Worm (Caenorhabditis elegans) whole organism, late embryonic: ENCODE results near the gene mesp-1.

ENCODE experiments used
- K02D7.2 ChIP-seq: sonication (generic microtip); optimal IDR thresholded peaks from 2 replicates; lab custom pipeline; 2017; ENCODE audit warnings: mild to moderate bottlenecking, missing genetic modification characterization, missing compliant biosample characterization
- Y22D7AL.16 ChIP-seq: sonication (generic microtip); optimal IDR thresholded peaks from 2 replicates; lab custom pipeline; 2016; ENCODE audit warnings: missing genetic modification characterization, missing compliant biosample characterization
- ahr-1 ChIP-seq: sonication (generic microtip); optimal IDR thresholded peaks from 2 replicates; lab custom pipeline; 2016; ENCODE audit warnings: missing genetic modification characterization, missing compliant biosample characterization
- ama-1 ChIP-seq: fragments of 150-350 bp; optimal IDR thresholded peaks from 2 replicates; lab custom pipeline; 2014
- ceh-19 ChIP-seq: fragments of 200-800 bp; sonication (Bioruptor generic); optimal IDR thresholded peaks from 2 replicates; lab custom pipeline; 2018; ENCODE audit warnings: mild to moderate bottlenecking, missing genetic modification characterization, missing compliant biosample characterization
- ceh-2 ChIP-seq: sonication (generic microtip); optimal IDR thresholded peaks from 2 replicates; lab custom pipeline; 2016; ENCODE audit warnings: missing genotype, missing genetic modification characterization, missing compliant biosample characterization
- ceh-22 ChIP-seq: sonication (generic microtip); optimal IDR thresholded peaks from 2 replicates; lab custom pipeline; 2017; ENCODE audit warnings: missing biosample characterization, missing genetic modification characterization
- ceh-24 ChIP-seq: sonication (generic microtip); optimal IDR thresholded peaks from 2 replicates; lab custom pipeline; 2016; ENCODE audit warnings: mild to moderate bottlenecking, missing genetic modification characterization, missing compliant biosample characterization
- ceh-31 ChIP-seq: sonication (generic microtip); optimal IDR thresholded peaks from 2 replicates; lab custom pipeline; 2016; ENCODE audit warnings: missing genetic modification characterization, missing compliant biosample characterization
- ceh-34 ChIP-seq: sonication (generic microtip); optimal IDR thresholded peaks from 2 replicates; lab custom pipeline; 2016; ENCODE audit warnings: mild to moderate bottlenecking, missing genetic modification characterization, missing compliant biosample characterization
- ceh-9 ChIP-seq: sonication (generic microtip); optimal IDR thresholded peaks from 2 replicates; lab custom pipeline; 2016; ENCODE audit warnings: mild to moderate bottlenecking, missing genetic modification characterization, inconsistent platforms, missing compliant biosample characterization
- dmd-4 ChIP-seq: sonication (generic microtip); optimal IDR thresholded peaks from 2 replicates; lab custom pipeline; 2016; ENCODE audit warnings: borderline replicate concordance, missing genetic modification characterization, missing compliant biosample characterization
- elt-2 ChIP-seq: sonication (generic microtip); optimal IDR thresholded peaks from 2 replicates; lab custom pipeline; 2016; ENCODE audit warnings: missing genetic modification reagents, missing genetic modification characterization, missing compliant biosample characterization
- fax-1 ChIP-seq: sonication (generic microtip); optimal IDR thresholded peaks from 2 replicates; lab custom pipeline; 2016; ENCODE audit warnings: missing genotype, missing genetic modification characterization, missing compliant biosample characterization
- fkh-6 ChIP-seq: sonication (generic microtip); optimal IDR thresholded peaks from 2 replicates; lab custom pipeline; 2016; ENCODE audit warnings: missing genetic modification characterization, missing compliant biosample characterization
- hlh-13 ChIP-seq: fragments of 200-800 bp; sonication (Bioruptor generic); optimal IDR thresholded peaks from 2 replicates; lab custom pipeline; 2018; ENCODE audit warnings: mild to moderate bottlenecking, missing genetic modification characterization, missing compliant biosample characterization
- hlh-15 ChIP-seq: sonication (generic microtip); optimal IDR thresholded peaks from 2 replicates; lab custom pipeline; 2016; ENCODE audit warnings: missing genetic modification characterization, missing compliant biosample characterization
- hlh-30 ChIP-seq: sonication (generic microtip); optimal IDR thresholded peaks from 2 replicates; lab custom pipeline; 2017; ENCODE audit warnings: antibody characterized with exemption, missing genetic modification characterization, missing compliant biosample characterization; ENCODE audit not compliant: insufficient read depth
- hlh-6 ChIP-seq: sonication (generic microtip); optimal IDR thresholded peaks from 2 replicates; lab custom pipeline; 2016; ENCODE audit warnings: missing genotype, missing genetic modification characterization, missing compliant biosample characterization
- hlh-8 ChIP-seq: sonication (generic microtip); optimal IDR thresholded peaks from 2 replicates; lab custom pipeline; 2016; ENCODE audit warnings: missing genotype, missing genetic modification characterization, missing compliant biosample characterization
- lim-6 ChIP-seq: sonication (generic microtip); optimal IDR thresholded peaks from 2 replicates; lab custom pipeline; 2016; ENCODE audit warnings: missing genetic modification characterization, missing compliant biosample characterization
- lin-11 ChIP-seq: fragments of 200-800 bp; sonication (Bioruptor generic); optimal IDR thresholded peaks from 2 replicates; lab custom pipeline; 2018; ENCODE audit warnings: mild to moderate bottlenecking, missing genetic modification characterization, missing compliant biosample characterization
- madf-2 ChIP-seq: sonication (generic microtip); optimal IDR thresholded peaks from 2 replicates; lab custom pipeline; 2017; ENCODE audit warnings: missing genetic modification characterization, missing compliant biosample characterization
- mec-3 ChIP-seq: sonication (generic microtip); optimal IDR thresholded peaks from 2 replicates; lab custom pipeline; 2016; ENCODE audit warnings: borderline replicate concordance, missing genetic modification characterization, missing compliant biosample characterization
- nfya-1 ChIP-seq: sonication (generic microtip); optimal IDR thresholded peaks from 2 replicates; lab custom pipeline; 2017; ENCODE audit warnings: missing genetic modification characterization, mild to moderate bottlenecking, missing compliant biosample characterization, antibody characterized with exemption, moderate library complexity
- nhr-11 ChIP-seq: fragments of 150-350 bp; optimal IDR thresholded peaks from 2 replicates; lab custom pipeline; 2014; ENCODE audit warnings: missing biosample characterization, missing genetic modification characterization
- nhr-232 ChIP-seq: sonication (generic microtip); optimal IDR thresholded peaks from 2 replicates; lab custom pipeline; 2016; ENCODE audit warnings: missing genetic modification characterization, missing compliant biosample characterization
- odd-2 ChIP-seq: sonication (generic microtip); optimal IDR thresholded peaks from 2 replicates; lab custom pipeline; 2017; ENCODE audit warnings: antibody characterized with exemption, mild to moderate bottlenecking, missing genetic modification characterization, missing compliant biosample characterization
- pax-1 ChIP-seq: fragments of 150-350 bp; optimal IDR thresholded peaks from 2 replicates; lab custom pipeline; 2014; ENCODE audit warnings: missing biosample characterization, missing genetic modification characterization
- pha-2 ChIP-seq: sonication (generic microtip); optimal IDR thresholded peaks from 2 replicates; lab custom pipeline; 2017; ENCODE audit warnings: mild to moderate bottlenecking, missing genetic modification characterization, missing compliant biosample characterization
- pha-4 ChIP-seq: fragments of 150-350 bp; optimal IDR thresholded peaks from 2 replicates; lab custom pipeline; 2018; ENCODE audit warnings: missing biosample characterization, missing genetic modification reagents, missing genetic modification characterization
- rnt-1 ChIP-seq: sonication (generic microtip); optimal IDR thresholded peaks from 2 replicates; lab custom pipeline; 2016; ENCODE audit warnings: missing genetic modification characterization, missing compliant biosample characterization
- sox-2 ChIP-seq: fragments of 200-800 bp; sonication (Bioruptor generic); IDR thresholded peaks from 2 replicates; pipeline ENCODE4 v1.3.6; 2022; ENCODE audit warnings: missing genetic modification reagents, missing genetic modification characterization, missing compliant biosample characterization
- syd-9 ChIP-seq: sonication (generic microtip); optimal IDR thresholded peaks from 2 replicates; lab custom pipeline; 2016; ENCODE audit warnings: mild to moderate bottlenecking, missing genetic modification characterization, moderate library complexity, missing compliant biosample characterization
- unc-3 ChIP-seq, 2 experiments: fragments of 200-800 bp in 1 of 2; sonication (Bioruptor generic) in 1 of 2; sonication (generic microtip) in 1 of 2; conservative IDR thresholded peaks in 1 of 2; optimal IDR thresholded peaks in 1 of 2; 2 replicates each; pipeline versions ENCODE4 v1.3.6 to Lab custom; 2016 to 2022; ENCODE audit warnings: missing compliant biosample characterization in 2 of 2, missing genetic modification characterization in 2 of 2, missing genetic modification reagents in 1 of 2
- unc-55 ChIP-seq: sonication (generic microtip); optimal IDR thresholded peaks from 2 replicates; lab custom pipeline; 2017; ENCODE audit warnings: missing biosample characterization, missing genetic modification reagents, missing genetic modification characterization
- unc-86 ChIP-seq: sonication (generic microtip); optimal IDR thresholded peaks from 2 replicates; lab custom pipeline; 2016; ENCODE audit warnings: missing genetic modification characterization, missing compliant biosample characterization

mesp-1 gene

DNA sequence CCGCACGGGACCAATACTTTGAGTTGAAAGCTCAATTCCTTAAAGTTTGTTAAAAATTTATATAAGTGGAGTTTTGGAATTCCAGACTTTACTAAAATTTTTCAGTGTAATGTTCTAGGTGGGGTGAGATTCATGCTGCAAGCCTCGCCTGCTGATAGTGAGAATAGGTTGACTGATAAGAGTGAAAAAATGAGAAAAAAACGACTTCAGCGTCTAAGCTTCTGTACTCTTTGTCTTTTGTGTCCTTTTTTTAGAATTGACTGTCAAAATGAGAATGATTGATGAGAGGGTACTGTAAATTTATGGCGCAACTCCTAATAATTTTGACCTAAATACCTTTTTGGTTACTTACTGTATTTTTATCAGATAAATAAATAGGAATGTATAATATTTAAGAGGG lies 35.1 kb downstream of the mesp-1 start:
- TF ChIP-seq ceh-2 (tag; lab: Kevin White, UChicago) (no peak), elt-2 (tag; lab: Kevin White, UChicago) (peak; percentile 45)

- TF ChIP-seq lim-6 (no peak), unc-55 (peak; percentile 81)
Measured at ce11 chrIV:8534997-8535414, 35.9 kb downstream of the mesp-1 start.

- TF ChIP-seq lin-11 (no peak), nhr-11 (tag; lab: Kevin White, UChicago) (no peak), fax-1 (tag; lab: Kevin White, UChicago) (no peak), ahr-1 (tag; lab: Kevin White, UChicago) (no peak), hlh-15 (no peak), madf-2 (tag; lab: Kevin White, UChicago) (no peak), hlh-8 (tag; lab: Kevin White, UChicago) (no peak), odd-2 (tag; lab: Kevin White, UChicago) (no peak), hlh-30 (no peak), ceh-34 (no peak), unc-55 (no peak), ceh-19 (GFP tag; lab: Kevin White, UChicago) (no peak)
Measured at ce11 chrIV:8535946-8536345, 36.8 kb downstream of the mesp-1 start.

- TF ChIP-seq pax-1 (tag; lab: Kevin White, UChicago) (no peak), hlh-13 (GFP tag; lab: Kevin White, UChicago) (no peak), madf-2 (tag; lab: Kevin White, UChicago) (no peak), dmd-4 (tag; lab: Kevin White, UChicago) (no peak), rnt-1 (no peak), odd-2 (tag; lab: Kevin White, UChicago) (no peak), hlh-15 (no peak), pha-2 (no peak), ceh-22 (tag; lab: Kevin White, UChicago) (no peak), syd-9 (tag; lab: Kevin White, UChicago) (no peak), K02D7.2 (tag; lab: Kevin White, UChicago) (no peak), unc-3 (GFP tag; conservative IDR thresholded peaks at IDR 0.05; lab: Robert Waterston, UW) (no peak), unc-3 (tag; optimal IDR thresholded peaks at IDR 0.05; lab: Kevin White, UChicago) (no peak), fax-1 (tag; lab: Kevin White, UChicago) (no peak), nfya-1 (no peak), ceh-34 (no peak)
Measured at ce11 chrIV:8538011-8538658, 39.0 kb downstream of the mesp-1 start.

- no peak for TF ChIP-seq pha-2
- no peak for TF ChIP-seq nhr-232 (tag; lab: Kevin White, UChicago)
Measured at ce11 chrIV:8538659-8539173, 39.6 kb downstream of the mesp-1 start, which contains the start of gene hyl-1. TSS of gene hyl-1 (plus strand) at chrIV:8539123.

DNA sequence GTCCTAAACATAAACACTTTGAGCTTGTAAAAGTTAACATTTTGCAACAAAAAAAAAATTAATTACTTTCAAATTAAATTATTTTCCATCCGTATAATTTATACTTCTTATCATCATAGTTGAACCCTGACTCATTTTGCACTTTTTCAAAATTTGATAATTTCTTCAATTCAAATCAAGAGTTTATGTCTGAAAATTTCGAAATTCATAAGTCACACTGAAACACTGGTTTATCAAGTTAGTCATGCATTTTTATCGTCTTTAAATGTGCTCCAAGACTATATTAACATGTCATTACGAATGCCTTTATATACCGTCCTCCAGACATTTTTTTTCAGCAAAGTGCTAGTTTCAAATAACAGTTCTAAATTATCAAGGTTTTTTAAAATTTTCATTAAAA lies 40.5 kb downstream of the mesp-1 start:
- TF ChIP-seq ceh-31 (tag; lab: Kevin White, UChicago) (no peak), ceh-22 (tag; lab: Kevin White, UChicago) (no peak), unc-86 (no peak), K02D7.2 (tag; lab: Kevin White, UChicago) (no peak), fkh-6 (tag; lab: Kevin White, UChicago) (no peak), pha-4 (tag; lab: Kevin White, UChicago) (no peak), ceh-2 (tag; lab: Kevin White, UChicago) (no peak), rnt-1 (no peak), mec-3 (tag; lab: Kevin White, UChicago) (no peak), madf-2 (tag; lab: Kevin White, UChicago) (no peak), ama-1 (lab: Kevin White, UChicago) (no peak), sox-2 (GFP tag; lab: Robert Waterston, UW) (no peak), ceh-9 (tag; lab: Kevin White, UChicago) (no peak), nhr-11 (tag; lab: Kevin White, UChicago) (no peak), dmd-4 (tag; lab: Kevin White, UChicago) (no peak), ceh-24 (no peak), hlh-6 (no peak), Y22D7AL.16 (tag; lab: Kevin White, UChicago) (no peak)
